Worm (Caenorhabditis elegans) whole organism, L2 larva: ENCODE data around the gene sulp-7.

Source experiments
- gmeb-1 ChIP-seq: fragments of 150-350 bp; optimal IDR thresholded peaks from 2 replicates; lab custom pipeline; 2014; ENCODE audit warnings: missing biosample characterization, missing genetic modification characterization
- mdl-1 ChIP-seq, 2 experiments: fragments of 150-350 bp in 1 of 2; sonication (generic microtip) in 1 of 2; optimal IDR thresholded peaks; 2 replicates each; lab custom pipeline; 2017; ENCODE audit warnings: missing biosample characterization in 2 of 2, missing genetic modification characterization in 2 of 2
- nhr-25 ChIP-seq: fragments of 150-350 bp; sonication (generic microtip); optimal IDR thresholded peaks from 3 replicates; lab custom pipeline; 2014; ENCODE audit warnings: missing biosample characterization, missing genetic modification characterization
- ztf-11 ChIP-seq: sonication (generic microtip); optimal IDR thresholded peaks from 2 replicates; lab custom pipeline; 2017; ENCODE audit warnings: missing biosample characterization, missing genetic modification characterization

ce11 chrX:11053615-11054014, 26.9 kb upstream of the sulp-7 start, which contains the start of gene C09F12.2:
- no peak for TF ChIP-seq ztf-11 (tag; lab: Kevin White, UChicago)
- no peak for TF ChIP-seq nhr-25 (tag; lab: Kevin White, UChicago)
- no peak for TF ChIP-seq mdl-1 (tag; optimal IDR thresholded peaks at IDR 0.05; lab: Kevin White, UChicago)
- TF ChIP-seq gmeb-1: no peak
